Fruit fly (Drosophila melanogaster): Measurements from ENCODE around the gene ema.

Gene ema

dm6 chr3R:16441367-16441923 lies at the start of gene ema (continued):
- TF ChIP-seq Eip74EF (GFP tag; optimal IDR thresholded peaks at IDR 0.05) (no peak), sd (tag; optimal IDR thresholded peaks at IDR 0.05) (no peak), slou (GFP tag; optimal IDR thresholded peaks at IDR 0.05) (no peak), Fer3 (tag; optimal IDR thresholded peaks at IDR 0.05) (peak; percentile 37), Tbp (GFP tag; optimal IDR thresholded peaks at IDR 0.05) (no peak), sob (GFP tag; IDR thresholded peaks at IDR 0.05) (no peak), Spps (tag; optimal IDR thresholded peaks at IDR 0.05) (no peak), fd64A (GFP tag; optimal IDR thresholded peaks at IDR 0.05) (no peak), gfzf (GFP tag; optimal IDR thresholded peaks at IDR 0.05) (no peak), pho (GFP tag; optimal IDR thresholded peaks at IDR 0.05) (peak; percentile 17), Kr (GFP tag; optimal IDR thresholded peaks at IDR 0.05) (no peak), Elba2 (GFP tag; optimal IDR thresholded peaks at IDR 0.05) (no peak), CG11456 (GFP tag; IDR thresholded peaks at IDR 0.05) (no peak), Hmx (GFP tag; optimal IDR thresholded peaks at IDR 0.05) (no peak), crol (GFP tag; IDR thresholded peaks at IDR 0.05) (no peak), CG16813 (GFP tag; IDR thresholded peaks at IDR 0.05; ENCODE audit: partially characterized antibody) (peak; percentile 25; the same call in 1 of the 3 replicates), CG2889 (GFP tag; IDR thresholded peaks at IDR 0.05) (no peak), Antp (GFP tag; optimal IDR thresholded peaks at IDR 0.05) (peak; percentile 1), CG7786 (GFP tag; optimal IDR thresholded peaks at IDR 0.05) (peak; percentile 6), croc (GFP tag; conservative IDR thresholded peaks at IDR 0.05) (no peak), CG9797 (GFP tag; optimal IDR thresholded peaks at IDR 0.05) (no peak), CG31441 (GFP tag; IDR thresholded peaks at IDR 0.05) (peak; percentile 85), CG9727 (GFP tag; optimal IDR thresholded peaks at IDR 0.05) (no peak), CG13123 (GFP tag; optimal IDR thresholded peaks at IDR 0.05) (no peak), fd102C (GFP tag; optimal IDR thresholded peaks at IDR 0.05) (no peak), sqz (GFP tag; optimal IDR thresholded peaks at IDR 0.05) (no peak), jumu (GFP tag; optimal IDR thresholded peaks at IDR 0.05) (no peak), bigmax (GFP tag; optimal IDR thresholded peaks at IDR 0.05) (no peak), CG17359 (tag; optimal IDR thresholded peaks at IDR 0.05) (no peak), dati (GFP tag; IDR thresholded peaks at IDR 0.05) (no peak), Hr78 (GFP tag; optimal IDR thresholded peaks at IDR 0.05) (no peak), CG14441 (GFP tag; IDR thresholded peaks at IDR 0.05) (no peak), D19A (tag; optimal IDR thresholded peaks at IDR 0.05) (no peak), row (GFP tag; IDR thresholded peaks at IDR 0.05) (peak; percentile 90), CG14050 (GFP tag; IDR thresholded peaks at IDR 0.05) (no peak), Nf-YC (tag; optimal IDR thresholded peaks at IDR 0.05) (peak; percentile 39), hkb (optimal IDR thresholded peaks at IDR 0.05) (no peak), hkb (GFP tag; IDR thresholded peaks at IDR 0.05) (no peak), CG7372 (GFP tag; IDR thresholded peaks at IDR 0.05) (no peak), CG14860 (GFP tag; IDR thresholded peaks at IDR 0.05; ENCODE audit: partially characterized antibody) (no peak), CG4282 (GFP tag; optimal IDR thresholded peaks at IDR 0.05) (no peak), CG6272 (GFP tag; IDR thresholded peaks at IDR 0.05) (0 out of 2 replicates have a peak, but pooled peaks have one; percentile 9), grn (GFP tag; optimal IDR thresholded peaks at IDR 0.05) (no peak), CG17568 (GFP tag; optimal IDR thresholded peaks at IDR 0.05) (no peak), Rx (GFP tag; IDR thresholded peaks at IDR 0.05) (no peak), CG34376 (GFP tag; optimal IDR thresholded peaks at IDR 0.05) (peak; percentile 51), CG6654 (GFP tag; optimal IDR thresholded peaks at IDR 0.05) (no peak), mirr (GFP tag; optimal IDR thresholded peaks at IDR 0.05) (peak; percentile 34), ranshi (GFP tag; IDR thresholded peaks at IDR 0.05) (no peak), Max (GFP tag; optimal IDR thresholded peaks at IDR 0.05) (peak; percentile 25), CG15073 (GFP tag; optimal IDR thresholded peaks at IDR 0.05) (no peak)
